Fruit fly (Drosophila melanogaster) whole organism, embryonic: ENCODE measurements around the gene CG14342.

ENCODE experiments used
- CG10366 ChIP-seq: fragments of 200-800 bp; sonication (Bioruptor generic); IDR thresholded peaks from 2 replicates; pipeline ENCODE4 v1.3.6; 2022; ENCODE audit warnings: missing biosample characterization, missing genetic modification characterization
- CG10565 ChIP-seq: fragments of 200-800 bp; sonication (Bioruptor generic); optimal IDR thresholded peaks from 3 replicates; lab custom pipeline; 2016; ENCODE audit warnings: missing biosample characterization, mild to moderate bottlenecking, missing genetic modification characterization
- CG11398 ChIP-seq: fragments of 200-800 bp; sonication (Bioruptor generic); optimal IDR thresholded peaks from 2 replicates; lab custom pipeline; 2016; ENCODE audit warnings: missing biosample characterization, missing genetic modification characterization
- CG11504 ChIP-seq: fragments of 200-800 bp; sonication (Bioruptor generic); optimal IDR thresholded peaks from 3 replicates; lab custom pipeline; 2019; ENCODE audit warnings: missing biosample characterization, mild to moderate bottlenecking, missing genetic modification characterization, moderate library complexity
- CG11723 ChIP-seq: fragments of 200-800 bp; sonication (Bioruptor generic); optimal IDR thresholded peaks from 2 replicates; lab custom pipeline; 2017; ENCODE audit warnings: missing biosample characterization, mild to moderate bottlenecking, missing genetic modification characterization
- CG13624 ChIP-seq: fragments of 200-800 bp; sonication (Bioruptor generic); optimal IDR thresholded peaks from 2 replicates; lab custom pipeline; 2016; ENCODE audit warnings: missing biosample characterization, missing genetic modification characterization
- CG14710 ChIP-seq: fragments of 200-800 bp; sonication (Bioruptor generic); optimal IDR thresholded peaks from 3 replicates; lab custom pipeline; 2019; ENCODE audit warnings: missing biosample characterization, mild to moderate bottlenecking, missing genetic modification characterization, moderate library complexity
- CG18476 ChIP-seq: fragments of 200-800 bp; sonication (Bioruptor generic); optimal IDR thresholded peaks from 2 replicates; lab custom pipeline; 2016; ENCODE audit warnings: missing biosample characterization, mild to moderate bottlenecking, missing genetic modification characterization
- CG18619 ChIP-seq: fragments of 200-800 bp; sonication (Bioruptor generic); optimal IDR thresholded peaks from 3 replicates; lab custom pipeline; 2017; ENCODE audit warnings: missing biosample characterization, mild to moderate bottlenecking, missing genetic modification characterization
- CG2712 ChIP-seq: fragments of 200-800 bp; optimal IDR thresholded peaks from 3 replicates; lab custom pipeline; 2019; ENCODE audit warnings: missing biosample characterization, mild to moderate bottlenecking, missing genetic modification characterization, moderate library complexity
- CG3065 ChIP-seq: fragments of 200-800 bp; sonication (Bioruptor generic); optimal IDR thresholded peaks from 2 replicates; lab custom pipeline; 2016; ENCODE audit warnings: missing biosample characterization, missing genetic modification characterization
- CG3163 ChIP-seq: fragments of 200-800 bp; sonication (Bioruptor generic); optimal IDR thresholded peaks from 3 replicates; lab custom pipeline; 2016; ENCODE audit warnings: missing biosample characterization, missing genetic modification characterization
- CG3995 ChIP-seq: fragments of 200-800 bp; sonication (Bioruptor generic); optimal IDR thresholded peaks from 3 replicates; lab custom pipeline; 2016; ENCODE audit warnings: missing biosample characterization, missing genetic modification characterization
- CG4617 ChIP-seq: fragments of 200-800 bp; sonication (Bioruptor generic); optimal IDR thresholded peaks from 3 replicates; lab custom pipeline; 2016; ENCODE audit warnings: missing biosample characterization, missing genetic modification characterization, borderline replicate concordance
- CG6765 ChIP-seq: fragments of 200-800 bp; sonication (Bioruptor generic); optimal IDR thresholded peaks from 3 replicates; lab custom pipeline; 2017; ENCODE audit warnings: missing biosample characterization, mild to moderate bottlenecking, missing genetic modification characterization
- CG7987 ChIP-seq: fragments of 200-800 bp; sonication (Bioruptor generic); optimal IDR thresholded peaks from 2 replicates; lab custom pipeline; 2018; ENCODE audit warnings: missing biosample characterization, mild to moderate bottlenecking, missing genetic modification characterization, moderate library complexity
- CG9609 ChIP-seq: fragments of 200-800 bp; sonication (Bioruptor generic); optimal IDR thresholded peaks from 3 replicates; lab custom pipeline; 2016; ENCODE audit warnings: missing biosample characterization, missing genetic modification characterization
- CG9797 ChIP-seq: fragments of 200-800 bp; sonication (Bioruptor generic); optimal IDR thresholded peaks from 3 replicates; lab custom pipeline; 2018; ENCODE audit warnings: missing biosample characterization, mild to moderate bottlenecking, missing genetic modification characterization
- CHES-1-like ChIP-seq: fragments of 200-800 bp; sonication (Bioruptor generic); optimal IDR thresholded peaks from 2 replicates; lab custom pipeline; 2016; ENCODE audit warnings: missing biosample characterization, missing genetic modification characterization
- Chrac-16 ChIP-seq: fragments of 200-800 bp; sonication (Bioruptor generic); optimal IDR thresholded peaks from 3 replicates; lab custom pipeline; 2016; ENCODE audit warnings: missing biosample characterization, missing genetic modification characterization
- Dll ChIP-seq: fragments of 200-800 bp; sonication (Bioruptor generic); IDR thresholded peaks from 4 replicates; pipeline ENCODE4 v1.3.6; 2022; ENCODE audit warnings: missing biosample characterization, missing genetic modification characterization; ENCODE audit not compliant: partially characterized antibody
- E2f2 ChIP-seq: fragments of 200-800 bp; sonication (Bioruptor generic); IDR thresholded peaks from 2 replicates; pipeline ENCODE4 v1.3.6; 2022; ENCODE audit warnings: missing biosample characterization, missing genetic modification characterization
- Ets65A ChIP-seq: fragments of 200-800 bp; sonication (Bioruptor generic); peaks from one replicate; lab custom pipeline; 2016; ENCODE audit warnings: missing biosample characterization, missing genetic modification characterization
- Fer3 ChIP-seq: fragments of 200-800 bp; sonication (Bioruptor generic); optimal IDR thresholded peaks from 2 replicates; lab custom pipeline; 2018; ENCODE audit warnings: missing biosample characterization, mild to moderate bottlenecking, missing genetic modification characterization, moderate library complexity
- Hand ChIP-seq: fragments of 200-800 bp; sonication (Bioruptor generic); optimal IDR thresholded peaks from 2 replicates; lab custom pipeline; 2017; ENCODE audit warnings: mild to moderate bottlenecking, missing biosample characterization, missing genetic modification reagents, missing genetic modification characterization
- Hey ChIP-seq: fragments of 200-800 bp; sonication (Bioruptor generic); optimal IDR thresholded peaks from 3 replicates; lab custom pipeline; 2018; ENCODE audit warnings: missing biosample characterization, mild to moderate bottlenecking, missing genetic modification characterization
- Hr39 ChIP-seq: fragments of >200 bp; optimal IDR thresholded peaks from 2 replicates; lab custom pipeline; 2017
- Kr ChIP-seq: fragments of 200-800 bp; sonication (Bioruptor generic); optimal IDR thresholded peaks from 2 replicates; lab custom pipeline; 2017; ENCODE audit warnings: missing biosample characterization, mild to moderate bottlenecking, missing genetic modification characterization
- Poxn ChIP-seq: fragments of 200-800 bp; sonication (Bioruptor generic); IDR thresholded peaks from 2 replicates; pipeline ENCODE4 v1.3.6; 2022; ENCODE audit warnings: missing biosample characterization, missing genetic modification characterization
- Rx ChIP-seq: fragments of 200-800 bp; sonication (Bioruptor generic); IDR thresholded peaks from 2 replicates; pipeline ENCODE4 v1.3.6; 2022; ENCODE audit warnings: missing biosample characterization, missing genetic modification characterization
- Scr ChIP-seq: fragments of 200-800 bp; sonication (Bioruptor generic); IDR thresholded peaks from 2 replicates; pipeline ENCODE4 v1.3.6; 2022; ENCODE audit warnings: missing biosample characterization, missing genetic modification characterization; ENCODE audit not compliant: partially characterized antibody
- Spps ChIP-seq: fragments of 200-800 bp; sonication (Bioruptor generic); optimal IDR thresholded peaks from 2 replicates; lab custom pipeline; 2018; ENCODE audit warnings: missing biosample characterization, mild to moderate bottlenecking, missing genetic modification characterization
- ac ChIP-seq: fragments of 200-800 bp; sonication (Bioruptor generic); optimal IDR thresholded peaks from 3 replicates; lab custom pipeline; 2017; ENCODE audit warnings: missing biosample characterization, mild to moderate bottlenecking, missing genetic modification characterization
- bbx ChIP-seq: fragments of 200-800 bp; sonication (Bioruptor generic); IDR thresholded peaks from 2 replicates; pipeline ENCODE4 v1.3.6; 2022; ENCODE audit warnings: missing biosample characterization, missing genetic modification characterization; ENCODE audit not compliant: partially characterized antibody
- ci ChIP-seq: fragments of 200-800 bp; sonication (Bioruptor generic); IDR thresholded peaks from 3 replicates; pipeline ENCODE4 v1.3.6; 2022; ENCODE audit warnings: missing biosample characterization, missing genetic modification characterization
- corto ChIP-seq: fragments of 200-800 bp; sonication (Bioruptor generic); optimal IDR thresholded peaks from 2 replicates; lab custom pipeline; 2016; ENCODE audit warnings: missing biosample characterization, mild to moderate bottlenecking, missing genetic modification characterization, moderate library complexity
- dimm ChIP-seq: fragments of 200-800 bp; sonication (Bioruptor generic); IDR thresholded peaks from 2 replicates; pipeline ENCODE4 v1.3.6; 2022; ENCODE audit warnings: missing biosample characterization, missing genetic modification characterization
- grn ChIP-seq: fragments of 200-800 bp; sonication (Bioruptor generic); optimal IDR thresholded peaks from 3 replicates; lab custom pipeline; 2017; ENCODE audit warnings: missing biosample characterization, missing genetic modification characterization
- her ChIP-seq: fragments of 200-800 bp; sonication (Bioruptor generic); optimal IDR thresholded peaks from 2 replicates; lab custom pipeline; 2016; ENCODE audit warnings: missing biosample characterization, missing genetic modification characterization
- kah ChIP-seq: fragments of 200-800 bp; sonication (Bioruptor generic); optimal IDR thresholded peaks from 2 replicates; lab custom pipeline; 2018; ENCODE audit warnings: missing biosample characterization, mild to moderate bottlenecking, missing genetic modification characterization
- mam ChIP-seq: fragments of 200-800 bp; sonication (Bioruptor generic); optimal IDR thresholded peaks from 3 replicates; lab custom pipeline; 2016; ENCODE audit warnings: missing biosample characterization, missing genetic modification characterization
- nerfin-1 ChIP-seq: fragments of 200-800 bp; sonication (Bioruptor generic); optimal IDR thresholded peaks from 3 replicates; lab custom pipeline; 2019; ENCODE audit warnings: missing biosample characterization, mild to moderate bottlenecking, missing genetic modification characterization, moderate library complexity
- p53 ChIP-seq: fragments of 200-800 bp; sonication (Bioruptor generic); optimal IDR thresholded peaks from 2 replicates; lab custom pipeline; 2016; ENCODE audit warnings: missing biosample characterization, missing genetic modification characterization
- ranshi ChIP-seq: fragments of 200-800 bp; sonication (Bioruptor generic); IDR thresholded peaks from 2 replicates; pipeline ENCODE4 v1.3.6; 2022; ENCODE audit warnings: missing biosample characterization, missing genetic modification characterization
- sisA ChIP-seq: fragments of 200-800 bp; sonication (Bioruptor generic); IDR thresholded peaks from 2 replicates; pipeline ENCODE4 v1.3.6; 2022; ENCODE audit warnings: missing biosample characterization, missing genetic modification characterization
- tgo ChIP-seq: fragments of 200-800 bp; sonication (Bioruptor generic); IDR thresholded peaks from 3 replicates; pipeline ENCODE4 v1.3.6; 2022; ENCODE audit warnings: missing biosample characterization, missing genetic modification characterization
- zfh1 ChIP-seq: fragments of 200-800 bp; sonication (Bioruptor generic); IDR thresholded peaks from 3 replicates; pipeline ENCODE4 v1.3.6; 2022; ENCODE audit warnings: missing biosample characterization, missing genetic modification characterization

Gene CG14342

DNA sequence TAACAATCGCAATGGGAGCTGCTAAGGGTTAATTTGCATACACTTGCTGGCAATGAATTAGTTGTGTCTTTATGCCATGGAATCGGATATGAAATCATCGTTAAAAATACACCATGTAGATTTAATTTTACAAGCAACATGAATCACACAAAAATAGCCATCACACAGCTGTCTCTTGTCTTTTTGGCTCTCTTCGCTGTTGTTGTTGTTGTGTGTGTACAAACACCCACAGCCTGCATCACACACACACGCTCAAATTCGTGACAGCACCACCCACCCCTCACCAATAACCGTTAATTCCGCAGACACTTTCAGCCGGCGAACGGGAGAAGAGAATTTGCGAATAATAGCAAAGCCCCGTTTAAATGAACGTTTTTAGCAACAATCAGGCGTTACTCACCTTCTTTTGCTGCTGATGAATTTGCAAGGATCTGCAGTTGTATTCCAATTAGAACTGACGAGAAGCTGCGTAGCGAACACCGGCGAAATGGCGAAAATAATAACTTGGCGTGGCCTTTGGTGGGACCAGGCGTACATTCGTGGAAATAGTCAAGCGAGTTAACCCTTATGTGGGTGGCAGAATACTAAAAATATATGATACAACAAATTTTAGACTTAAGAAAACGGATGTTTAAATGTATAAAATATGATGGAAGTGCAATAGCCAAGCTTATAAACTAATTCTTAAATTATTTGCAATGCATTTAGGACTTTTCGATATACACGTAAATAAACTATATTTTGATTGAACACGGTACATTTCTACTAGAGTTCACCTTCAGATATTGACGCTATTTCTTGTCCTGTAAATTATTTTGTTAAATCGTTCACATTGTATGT, 46.1 kb upstream of the CG14342 start, which contains the start of gene capt (continued):
- TF ChIP-seq CG9609 (GFP tag; lab: Kevin White, UChicago): peak; percentile 19
- peak; percentile 25; the same call in 1 of the 2 replicates for TF ChIP-seq bbx (GFP tag; lab: Robert Waterston, UW)
- TF ChIP-seq corto (GFP tag; lab: Kevin White, UChicago): no peak
- TF ChIP-seq CG11723 (GFP tag; lab: Kevin White, UChicago): peak; percentile 26
- TF ChIP-seq ac (GFP tag; lab: Kevin White, UChicago): peak; percentile 30
- peak; percentile 21; the same call in 1 of the 2 replicates for TF ChIP-seq sisA
- TF ChIP-seq Fer3: peak; percentile 22
- TF ChIP-seq CG13624 (GFP tag; lab: Kevin White, UChicago): peak; percentile 36
- peak; percentile 39 for TF ChIP-seq Chrac-16
- TF ChIP-seq CG2712 (tag; lab: Kevin White, UChicago): peak; percentile 24
- TF ChIP-seq CG10366: peak; percentile 14; the same call in 1 of the 2 replicates

DNA sequence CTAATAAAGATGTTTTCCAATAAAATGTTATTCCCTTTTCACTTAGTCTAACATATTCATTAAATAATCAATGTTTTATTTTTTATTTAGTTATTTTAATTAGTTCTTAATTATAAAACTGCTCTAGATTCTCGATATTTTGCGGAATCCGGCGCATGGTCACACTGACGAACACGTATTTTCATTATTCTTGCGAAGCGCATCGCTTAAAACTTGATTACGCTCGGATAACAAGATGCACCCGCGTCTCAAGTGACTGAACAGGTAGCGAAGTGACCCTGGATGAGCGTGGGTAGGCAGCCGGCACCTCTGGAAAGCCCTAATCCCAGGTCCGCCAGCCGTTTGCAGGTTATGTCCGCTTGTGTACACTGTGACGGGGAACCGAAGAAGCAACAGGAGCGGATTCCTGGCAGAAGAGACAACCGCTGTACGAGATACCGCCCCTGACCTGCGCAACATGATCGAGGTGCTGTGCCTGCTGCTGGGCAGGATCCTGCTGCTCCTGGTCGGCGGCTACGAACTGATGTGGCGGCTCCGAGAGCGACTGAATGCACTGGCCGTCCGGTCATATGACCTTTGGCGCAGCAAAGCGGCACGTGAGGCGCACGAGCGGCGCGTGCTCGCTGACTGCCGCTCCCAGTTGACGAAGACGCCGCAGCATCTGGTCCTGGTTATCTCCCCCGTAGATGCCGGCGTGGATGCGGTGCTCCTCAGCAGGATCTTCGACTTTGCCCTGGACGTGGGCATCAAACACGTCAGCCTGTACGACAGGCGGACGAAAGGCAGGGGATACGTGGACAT, 45.3 kb upstream of the CG14342 start, which contains the start of gene Tango14:
TSS of gene Tango14 (plus strand) at position 143 of the 801 bp plus-strand sequence.
- TF ChIP-seq ci (GFP tag; lab: Robert Waterston, UW): no peak
- no peak for TF ChIP-seq CG3163
- no peak for TF ChIP-seq Scr
- no peak for TF ChIP-seq ranshi (GFP tag; lab: Robert Waterston, UW)
- TF ChIP-seq CG6765 (GFP tag; lab: Kevin White, UChicago): no peak
- no peak for TF ChIP-seq dimm (GFP tag; lab: Robert Waterston, UW)
- TF ChIP-seq CG11398 (GFP tag; lab: Kevin White, UChicago): no peak
- no peak for TF ChIP-seq CG11504 (tag; lab: Kevin White, UChicago)
- TF ChIP-seq CG10565 (GFP tag; lab: Kevin White, UChicago): no peak
- TF ChIP-seq Rx (GFP tag; lab: Robert Waterston, UW): 0 out of 2 replicates have a peak, but pooled peaks have one; percentile 2
- no peak for TF ChIP-seq Spps (tag; lab: Kevin White, UChicago)
- no peak for TF ChIP-seq ac (GFP tag; lab: Kevin White, UChicago)
- no peak for TF ChIP-seq nerfin-1 (tag; lab: Kevin White, UChicago)
- peak; percentile 14 for TF ChIP-seq CG3995
- TF ChIP-seq kah (GFP tag; lab: Kevin White, UChicago): no peak
- no peak for TF ChIP-seq Hey (tag; lab: Kevin White, UChicago)
- TF ChIP-seq E2f2 (GFP tag; lab: Robert Waterston, UW): 0 out of 2 replicates have a peak, but pooled peaks have one; percentile 15
- no peak for TF ChIP-seq her (GFP tag; lab: Kevin White, UChicago)
- TF ChIP-seq Dll (GFP tag; lab: Robert Waterston, UW): 0 out of 4 replicates have a peak, but pooled peaks have one; percentile 20
- TF ChIP-seq CG9797 (GFP tag; lab: Kevin White, UChicago): peak; percentile 24
- TF ChIP-seq grn (GFP tag; lab: Kevin White, UChicago): no peak
- TF ChIP-seq Hand (GFP tag; lab: Kevin White, UChicago): no peak
- no peak for TF ChIP-seq Poxn
- TF ChIP-seq mam (GFP tag; lab: Kevin White, UChicago): no peak
- 0 out of 3 replicates have a peak, but pooled peaks have one; percentile 28 for TF ChIP-seq zfh1
- peak; percentile 32 for TF ChIP-seq CG14710
- peak; percentile 37 for TF ChIP-seq Ets65A
- no peak for TF ChIP-seq CG18476
- no peak for TF ChIP-seq CG7987 (GFP tag; lab: Kevin White, UChicago)
- TF ChIP-seq tgo (GFP tag; lab: Robert Waterston, UW): no peak
- peak; percentile 34 for TF ChIP-seq CG4617 (GFP tag; lab: Kevin White, UChicago)
- TF ChIP-seq p53 (GFP tag; lab: Kevin White, UChicago): no peak
- TF ChIP-seq CG18619 (GFP tag; lab: Kevin White, UChicago): no peak
- TF ChIP-seq Kr (GFP tag; lab: Kevin White, UChicago): no peak
- TF ChIP-seq Hr39 (lab: Kevin White, UChicago): no peak
- no peak for TF ChIP-seq CG3065 (GFP tag; lab: Kevin White, UChicago)
- TF ChIP-seq CHES-1-like (GFP tag; lab: Kevin White, UChicago): no peak
